Fruit fly (Drosophila melanogaster) whole organism, wandering third instar larva: ENCODE results near the gene rasp.

Experiments
- Abd-B ChIP-seq: fragments of >200 bp; optimal IDR thresholded peaks from 2 replicates; lab custom pipeline; 2017; ENCODE audit warnings: missing biosample characterization, missing genetic modification characterization
- CG32264 ChIP-seq: fragments of 200-800 bp; sonication (Bioruptor generic); optimal IDR thresholded peaks from 2 replicates; lab custom pipeline; 2016; ENCODE audit warnings: missing biosample characterization, missing genetic modification characterization
- CrebA ChIP-seq: fragments of 200-800 bp; sonication (Bioruptor generic); optimal IDR thresholded peaks from 2 replicates; lab custom pipeline; 2016; ENCODE audit warnings: missing biosample characterization, mild to moderate bottlenecking, missing genetic modification characterization, borderline replicate concordance
- Dfd ChIP-seq: fragments of >200 bp; optimal IDR thresholded peaks from 2 replicates; lab custom pipeline; 2017; ENCODE audit warnings: missing biosample characterization, missing genetic modification characterization
- GATAd ChIP-seq: sonication (Bioruptor generic); optimal IDR thresholded peaks from 2 replicates; lab custom pipeline; 2016; ENCODE audit warnings: missing biosample characterization, missing genetic modification characterization
- HLH106 ChIP-seq: fragments of 200-800 bp; optimal IDR thresholded peaks from 3 replicates; lab custom pipeline; 2019; ENCODE audit warnings: missing biosample characterization, mild to moderate bottlenecking, missing genetic modification characterization, moderate library complexity
- Hnf4 ChIP-seq: fragments of 200-800 bp; sonication (Bioruptor generic); optimal IDR thresholded peaks from 2 replicates; lab custom pipeline; 2016; ENCODE audit warnings: missing biosample characterization, mild to moderate bottlenecking, missing genetic modification characterization
- Hr78 ChIP-seq: fragments of >200 bp; optimal IDR thresholded peaks from 2 replicates; lab custom pipeline; 2017; ENCODE audit warnings: missing biosample characterization, missing genetic modification characterization
- Hr83 ChIP-seq: fragments of 200-300 bp; sonication (Bioruptor generic); optimal IDR thresholded peaks from 2 replicates; lab custom pipeline; 2016; ENCODE audit warnings: missing biosample characterization, mild to moderate bottlenecking, missing genetic modification characterization, moderate library complexity; ENCODE audit not compliant: poor library complexity, severe bottlenecking
- Jra ChIP-seq: sonication (Bioruptor generic); optimal IDR thresholded peaks from 2 replicates; lab custom pipeline; 2016; ENCODE audit warnings: missing biosample characterization, missing genetic modification characterization
- N ChIP-seq: fragments of >200 bp; optimal IDR thresholded peaks from 2 replicates; lab custom pipeline; 2018; ENCODE audit warnings: missing biosample characterization, missing external identifiers, missing genetic modification characterization
- OdsH ChIP-seq: fragments of 200-800 bp; sonication (Bioruptor generic); optimal IDR thresholded peaks from 2 replicates; lab custom pipeline; 2016; ENCODE audit warnings: missing biosample characterization, mild to moderate bottlenecking, missing genetic modification characterization
- Rel ChIP-seq, 2 experiments: fragments of 200-800 bp; sonication (Bioruptor generic) in 1 of 2; optimal IDR thresholded peaks; 2 replicates in 1 of 2; 3 replicates in 1 of 2; lab custom pipeline; 2016 to 2019; ENCODE audit warnings: mild to moderate bottlenecking in 2 of 2, missing biosample characterization in 2 of 2, missing genetic modification characterization in 2 of 2, moderate library complexity in 1 of 2
- Sp1 ChIP-seq: fragments of 200-800 bp; sonication (Bioruptor generic); optimal IDR thresholded peaks from 3 replicates; lab custom pipeline; 2019; ENCODE audit warnings: missing biosample characterization, mild to moderate bottlenecking, missing genetic modification characterization, moderate library complexity
- Vsx2 ChIP-seq: fragments of 200-300, 225-300 bp; sonication (Bioruptor generic); optimal IDR thresholded peaks from 2 replicates; lab custom pipeline; 2018; ENCODE audit warnings: missing biosample characterization, missing genetic modification characterization; ENCODE audit not compliant: partially characterized antibody
- br ChIP-seq: fragments of 200-800 bp; sonication (Bioruptor generic); optimal IDR thresholded peaks from 2 replicates; lab custom pipeline; 2016; ENCODE audit warnings: missing biosample characterization, missing genetic modification characterization
- dl ChIP-seq, 2 experiments: fragments of 175-275, 200-275 bp in 1 of 2; fragments of 200-275 bp in 1 of 2; sonication (Bioruptor generic); optimal IDR thresholded peaks; lab custom pipeline; 2018; ENCODE audit warnings: mild to moderate bottlenecking in 2 of 2, missing biosample characterization in 2 of 2, missing genetic modification characterization in 2 of 2, moderate library complexity in 2 of 2; ENCODE audit not compliant: partially characterized antibody in 2 of 2, insufficient read depth in 1 of 2
- dmrt93B ChIP-seq: fragments of 200-800 bp; sonication (Bioruptor generic); optimal IDR thresholded peaks from 2 replicates; lab custom pipeline; 2018; ENCODE audit warnings: missing biosample characterization, mild to moderate bottlenecking, missing genetic modification characterization
- ey ChIP-seq: fragments of 200-800 bp; sonication (Bioruptor generic); optimal IDR thresholded peaks from 2 replicates; lab custom pipeline; 2016; ENCODE audit warnings: missing biosample characterization, missing genetic modification characterization
- foxo ChIP-seq, 2 experiments: fragments of 200-800 bp; sonication (Bioruptor generic); optimal IDR thresholded peaks; 2 replicates in 1 of 2; 3 replicates in 1 of 2; lab custom pipeline; 2016 to 2017; ENCODE audit warnings: missing biosample characterization in 2 of 2, missing genetic modification characterization in 2 of 2
- fru ChIP-seq: fragments of 200-800 bp; sonication (Bioruptor generic); optimal IDR thresholded peaks from 3 replicates; lab custom pipeline; 2016; ENCODE audit warnings: missing biosample characterization, mild to moderate bottlenecking, missing genetic modification characterization
- h ChIP-seq: fragments of 200-800 bp; sonication (Bioruptor generic); optimal IDR thresholded peaks from 3 replicates; lab custom pipeline; 2016; ENCODE audit warnings: missing biosample characterization, mild to moderate bottlenecking, missing genetic modification characterization
- jim ChIP-seq: fragments of 175-275, 200-325 bp; sonication (Bioruptor generic); optimal IDR thresholded peaks from 2 replicates; lab custom pipeline; 2016; ENCODE audit warnings: missing biosample characterization, mild to moderate bottlenecking, missing genetic modification characterization
- lola ChIP-seq: fragments of >200 bp; optimal IDR thresholded peaks from 2 replicates; lab custom pipeline; 2017; ENCODE audit warnings: missing biosample characterization, missing genetic modification characterization
- pan ChIP-seq: fragments of >200 bp; optimal IDR thresholded peaks from 2 replicates; lab custom pipeline; 2017
- rgr ChIP-seq: fragments of 200-800 bp; sonication (Bioruptor generic); optimal IDR thresholded peaks from 3 replicates; lab custom pipeline; 2016; ENCODE audit warnings: missing biosample characterization, mild to moderate bottlenecking, missing genetic modification characterization
- sage ChIP-seq: fragments of 200-800 bp; sonication (Bioruptor generic); optimal IDR thresholded peaks from 2 replicates; lab custom pipeline; 2016; ENCODE audit warnings: missing biosample characterization, mild to moderate bottlenecking, missing genetic modification characterization
- sv ChIP-seq: fragments of 200-800 bp; sonication (Bioruptor generic); optimal IDR thresholded peaks from 3 replicates; lab custom pipeline; 2016; ENCODE audit warnings: missing biosample characterization, missing genetic modification characterization
- tai ChIP-seq: sonication (Bioruptor generic); optimal IDR thresholded peaks from 2 replicates; lab custom pipeline; 2016; ENCODE audit warnings: missing biosample characterization, missing genetic modification characterization
- usp ChIP-seq: fragments of >200 bp; optimal IDR thresholded peaks from 2 replicates; lab custom pipeline; 2017; ENCODE audit warnings: missing biosample characterization, missing genetic modification characterization

rasp gene

DNA sequence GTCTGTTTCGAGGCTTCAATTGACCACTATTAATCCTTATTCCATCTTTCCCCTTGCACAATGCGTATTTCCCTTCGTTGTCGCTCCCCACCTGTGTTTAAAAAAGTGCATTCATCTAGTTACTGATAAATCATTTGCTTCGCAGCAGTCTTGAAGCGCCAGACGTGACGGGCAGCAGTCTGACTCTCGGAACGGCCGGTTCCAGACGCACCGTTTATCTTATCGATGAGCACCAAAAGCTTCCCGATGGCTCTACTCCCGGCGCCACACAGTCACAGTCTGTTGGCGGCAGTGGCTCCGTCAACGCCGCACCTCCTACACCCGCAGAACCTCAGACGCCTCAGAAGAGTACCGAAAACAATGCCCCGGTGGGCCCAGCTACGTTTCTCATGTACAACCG lies 22.1 kb downstream of the rasp start, which contains the start of gene CG42494:
TSS of gene CG42494 (plus strand) at position 301 of the 400 bp plus-strand sequence.
- no peak for TF ChIP-seq Vsx2 (GFP tag; lab: Kevin White, UChicago)
- no peak for TF ChIP-seq h
- no peak for TF ChIP-seq fru (GFP tag; lab: Kevin White, UChicago)
- no peak for TF ChIP-seq GATAd (GFP tag; lab: Kevin White, UChicago)
- no peak for TF ChIP-seq CrebA (GFP tag; lab: Kevin White, UChicago)
- TF ChIP-seq N (GFP tag; lab: Kevin White, UChicago): no peak
- TF ChIP-seq sage (GFP tag; lab: Kevin White, UChicago): no peak
- no peak for TF ChIP-seq Abd-B (GFP tag; lab: Kevin White, UChicago)
- no peak for TF ChIP-seq dmrt93B (GFP tag; lab: Kevin White, UChicago)
- no peak for TF ChIP-seq Jra (GFP tag; lab: Kevin White, UChicago)
- no peak for TF ChIP-seq Hnf4 (GFP tag; lab: Kevin White, UChicago)
- TF ChIP-seq OdsH: no peak
- no peak for TF ChIP-seq sv (GFP tag; lab: Kevin White, UChicago)
- TF ChIP-seq tai (GFP tag; lab: Kevin White, UChicago): no peak
- no peak for TF ChIP-seq Hr78 (GFP tag; lab: Kevin White, UChicago)
- TF ChIP-seq Rel (GFP tag; optimal IDR thresholded peaks at IDR 0.05; lab: Kevin White, UChicago): no peak
- no peak for TF ChIP-seq Rel (tag; optimal IDR thresholded peaks at IDR 0.05; lab: Kevin White, UChicago)
- TF ChIP-seq rgr (GFP tag; lab: Kevin White, UChicago): no peak
- no peak for TF ChIP-seq pan (lab: Kevin White, UChicago)
- TF ChIP-seq br: no peak
- no peak for TF ChIP-seq usp (GFP tag; lab: Kevin White, UChicago)

DNA sequence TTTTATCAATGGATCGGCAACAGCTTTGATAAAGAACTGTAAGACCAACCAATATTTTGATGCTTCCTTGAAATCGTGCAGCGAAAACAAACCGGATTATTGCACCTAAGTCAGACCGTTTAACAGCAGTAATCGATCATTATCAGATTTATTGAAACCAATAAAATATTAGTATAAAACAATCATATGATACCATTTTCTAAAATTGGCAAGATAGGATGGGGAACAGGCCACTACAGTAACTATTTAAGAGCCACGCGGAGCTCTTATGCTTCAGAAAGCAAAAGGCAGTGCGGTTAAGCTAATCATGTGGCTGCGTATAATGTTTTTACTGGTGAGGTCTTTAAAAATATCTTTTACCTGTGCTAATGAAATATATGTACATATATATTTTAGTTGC lies 24.4 kb downstream of the rasp start, which contains the start of gene CG32284:
TSS of gene CG32284 (plus strand) at position 301 of the 400 bp plus-strand sequence.
- TF ChIP-seq N (GFP tag; lab: Kevin White, UChicago) (no peak), CrebA (GFP tag; lab: Kevin White, UChicago) (no peak), Hr83 (no peak), Hr78 (GFP tag; lab: Kevin White, UChicago) (no peak), pan (lab: Kevin White, UChicago) (no peak), HLH106 (tag; lab: Kevin White, UChicago) (no peak), dl (GFP tag; optimal IDR thresholded peaks at IDR 0.05; lab: Kevin White, UChicago; ENCODE audit: insufficient read depth in 1 of 2, partially characterized antibody in 2 of 2) (no peak)

DNA sequence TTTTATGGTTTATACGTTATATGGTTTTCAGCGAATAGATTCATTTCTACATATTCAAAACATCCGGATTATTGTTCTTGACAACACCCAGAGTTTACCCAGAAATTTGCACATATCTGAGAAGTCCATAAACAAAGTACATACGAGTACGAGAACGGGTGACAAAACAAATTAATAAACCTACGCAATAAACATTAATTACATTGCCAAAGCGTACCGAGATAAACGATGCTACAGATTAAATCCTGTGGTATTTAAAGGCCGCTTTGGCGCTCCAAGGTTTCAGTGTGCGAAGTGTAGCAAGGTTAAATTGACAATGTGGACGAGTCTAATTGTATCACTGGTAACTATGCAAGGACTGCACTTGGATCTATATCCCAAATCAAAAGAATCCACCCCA lies 25.3 kb downstream of the rasp start, which contains the start of gene CG14957:
TSS of gene CG14957 (plus strand) at position 301 of the 400 bp plus-strand sequence.
- TF ChIP-seq sage (GFP tag; lab: Kevin White, UChicago) (no peak), Sp1 (GFP tag; lab: Kevin White, UChicago) (peak; percentile 31), Hnf4 (GFP tag; lab: Kevin White, UChicago) (peak; percentile 18), Hr83 (peak; percentile 18)

DNA sequence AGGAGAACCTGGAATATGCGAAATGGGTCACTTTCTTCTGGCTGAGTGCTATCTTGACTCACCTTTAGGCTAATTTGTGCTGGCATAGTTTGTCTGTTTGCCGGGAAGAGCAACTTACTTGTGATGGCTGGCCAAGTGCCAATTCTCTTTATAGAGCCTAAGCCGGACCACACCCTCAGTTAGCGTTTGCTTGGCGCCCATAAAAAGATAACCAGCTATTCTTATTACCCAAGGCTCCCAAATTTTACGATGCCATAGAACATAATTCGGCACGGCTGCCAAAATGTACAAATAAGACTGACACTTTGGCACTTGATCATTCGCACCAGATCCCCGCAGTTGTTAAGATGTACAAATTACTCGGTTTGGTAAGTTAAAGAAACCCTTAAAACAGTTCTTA lies 27.7 kb downstream of the rasp start, which contains the start of the genes CG42525 and CG14958:
TSS of gene CG42525 (minus strand) at position 101 of the 400 bp plus-strand sequence.
TSS of gene CG14958 (plus strand) at position 332 of the 400 bp plus-strand sequence.
- TF ChIP-seq Hr83 (no peak), CrebA (GFP tag; lab: Kevin White, UChicago) (no peak), lola (GFP tag; lab: Kevin White, UChicago) (no peak), Vsx2 (GFP tag; lab: Kevin White, UChicago) (no peak), tai (GFP tag; lab: Kevin White, UChicago) (no peak), sv (GFP tag; lab: Kevin White, UChicago) (no peak), jim (GFP tag; lab: Kevin White, UChicago) (no peak), foxo (GFP tag; optimal IDR thresholded peaks at IDR 0.05; lab: Kevin White, UChicago) (no peak), OdsH (no peak), fru (GFP tag; lab: Kevin White, UChicago) (no peak), Dfd (GFP tag; lab: Kevin White, UChicago) (no peak), CG32264 (GFP tag; lab: Kevin White, UChicago) (no peak)
- TF ChIP-seq, all 38 proteins: peak for 0

DNA sequence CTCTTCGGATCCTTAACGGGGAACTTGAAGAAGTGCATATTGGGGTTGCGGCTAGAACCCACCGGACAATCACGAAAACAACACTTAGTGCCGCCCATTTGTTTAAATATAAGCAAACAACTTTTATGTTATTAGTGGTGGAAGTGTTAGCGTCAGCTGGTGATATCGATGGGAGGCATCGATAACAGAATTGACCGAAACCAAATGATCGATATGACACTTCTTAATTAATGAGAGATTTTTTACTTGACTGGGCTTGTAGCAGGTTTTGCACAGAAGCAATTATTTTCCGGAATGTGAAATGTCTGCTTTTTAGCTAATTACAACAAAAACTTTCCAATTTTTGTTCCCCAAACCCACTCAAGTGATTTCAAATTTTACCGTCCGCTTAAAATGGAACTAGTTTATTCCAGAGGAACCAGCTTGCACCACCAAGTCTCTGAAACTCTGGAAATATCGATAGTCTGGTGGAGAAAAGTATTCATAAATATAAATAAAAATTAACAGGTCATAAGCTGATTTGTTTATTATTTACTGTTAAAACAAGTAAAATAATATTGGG lies 30.4 kb downstream of the rasp start, which contains the start of gene CG14965:
TSS of gene CG14965 (minus strand) at position 159 of the 562 bp plus-strand sequence.
- peak; percentile 76 for TF ChIP-seq Hr83
- no peak for TF ChIP-seq h
- TF ChIP-seq dmrt93B (GFP tag; lab: Kevin White, UChicago): no peak
- no peak for TF ChIP-seq Hnf4 (GFP tag; lab: Kevin White, UChicago)
- no peak for TF ChIP-seq ey (GFP tag; lab: Kevin White, UChicago)
- TF ChIP-seq Jra (GFP tag; lab: Kevin White, UChicago): peak; percentile 8
- TF ChIP-seq rgr (GFP tag; lab: Kevin White, UChicago): no peak
- no peak for TF ChIP-seq Abd-B (GFP tag; lab: Kevin White, UChicago)
